Worm (Caenorhabditis elegans) whole organism, L4/young adult: ENCODE results near the gene vab-7.

Source experiments
- W03F9.2 ChIP-seq: fragments of 150-350 bp; optimal IDR thresholded peaks from 2 replicates; lab custom pipeline; 2014; ENCODE audit warnings: missing biosample characterization, missing genetic modification characterization
- him-1 ChIP-seq: sonication (generic microtip); optimal IDR thresholded peaks from 2 replicates; lab custom pipeline; 2016; ENCODE audit warnings: missing genotype, missing genetic modification reagents, missing genetic modification characterization, missing compliant biosample characterization

DNA sequence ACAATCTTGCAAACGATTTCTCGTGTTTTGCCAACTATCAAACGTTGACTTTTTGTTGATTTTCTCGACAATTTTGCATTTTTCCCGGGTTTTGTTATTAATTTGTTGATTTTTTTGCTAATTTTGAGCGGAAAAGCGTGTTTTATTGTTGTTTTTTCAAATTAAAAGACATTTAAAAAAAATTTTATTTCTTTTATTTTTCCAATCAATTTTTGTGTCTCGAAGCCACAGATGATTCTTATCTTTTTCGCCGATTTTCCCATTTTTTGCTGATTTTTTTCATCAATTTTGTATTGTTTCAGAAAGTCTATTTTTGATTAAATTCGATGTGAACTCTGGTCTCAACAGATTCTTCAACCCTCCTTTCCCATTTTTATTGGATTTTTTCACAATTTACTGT lies 15.8 kb downstream of the vab-7 start, which contains the start of gene rle-1:
- TF ChIP-seq W03F9.2 (tag; lab: Kevin White, UChicago) (no peak), him-1 (tag; lab: Kevin White, UChicago) (no peak)
